Worm (Caenorhabditis elegans): ENCODE measurements around the gene rgs-6.

Gene rgs-6

ce11 chrX:5707809-5708208 lies 25.8 kb downstream of the rgs-6 start (continued):
- TF ChIP-seq ZK185.1 (tag; optimal IDR thresholded peaks at IDR 0.05; ENCODE audit: poor library complexity, severe bottlenecking) (peak; percentile 81), Y79H2A.3 (GFP tag; conservative IDR thresholded peaks at IDR 0.05) (peak; percentile 56; the same call in 1 of the 2 replicates), mxl-1 (tag; optimal IDR thresholded peaks at IDR 0.05) (peak; percentile 28), T07F8.4 (tag; optimal IDR thresholded peaks at IDR 0.05) (peak; percentile 83), nfyb-1 (GFP tag; IDR thresholded peaks at IDR 0.05) (peak; percentile 92; the same call in 1 of the 2 replicates), ztf-3 (GFP tag; optimal IDR thresholded peaks at IDR 0.05) (peak; percentile 37), ceh-40 (GFP tag; IDR thresholded peaks at IDR 0.05) (peak; percentile 73; the same call in 1 of the 2 replicates), Y56A3A.18 (GFP tag; IDR thresholded peaks at IDR 0.05) (peak; percentile 86), ceh-91 (GFP tag; IDR thresholded peaks at IDR 0.05) (no peak), C06A6.2 (GFP tag; conservative IDR thresholded peaks at IDR 0.05) (peak; percentile 63; the same call in 1 of the 2 replicates), T26A5.8 (tag; optimal IDR thresholded peaks at IDR 0.05) (peak; percentile 83), die-1 (tag; optimal IDR thresholded peaks at IDR 0.05) (peak; percentile 93), ccch-3 (GFP tag; optimal IDR thresholded peaks at IDR 0.05) (no peak), akir-1 (GFP tag; optimal IDR thresholded peaks at IDR 0.05) (peak; percentile 59), nhr-80 (tag; optimal IDR thresholded peaks at IDR 0.05) (no peak), ztf-26 (tag; optimal IDR thresholded peaks at IDR 0.05) (peak; percentile 50), F23B12.7 (tag; optimal IDR thresholded peaks at IDR 0.05; ENCODE audit: insufficient read depth) (peak; percentile 10), F33H1.4 (GFP tag; IDR thresholded peaks at IDR 0.05) (no peak), madf-10 (tag; optimal IDR thresholded peaks at IDR 0.05) (peak; percentile 78), F39B2.1 (GFP tag; IDR thresholded peaks at IDR 0.05) (no peak), ztf-28 (GFP tag; IDR thresholded peaks at IDR 0.05) (peak; percentile 75; the same call in 1 of the 2 replicates), hlh-26 (GFP tag; conservative IDR thresholded peaks at IDR 0.05) (no peak), D2030.7 (GFP tag; IDR thresholded peaks at IDR 0.05) (peak; percentile 85), dox-1 (GFP tag; IDR thresholded peaks at IDR 0.05) (peak; percentile 85), F10E7.11 (tag; optimal IDR thresholded peaks at IDR 0.05) (peak; percentile 66), zim-3 (tag; optimal IDR thresholded peaks at IDR 0.05) (peak; percentile 84), pbrm-1 (GFP tag; IDR thresholded peaks at IDR 0.05) (peak; percentile 90), rpc-1 (optimal IDR thresholded peaks at IDR 0.05) (peak; percentile 96), rpc-1 (tag; optimal IDR thresholded peaks at IDR 0.05) (peak; percentile 93), egrh-3 (GFP tag; IDR thresholded peaks at IDR 0.05) (0 out of 2 replicates have a peak, but pooled peaks have one; percentile 41), sdz-38 (tag; optimal IDR thresholded peaks at IDR 0.05) (no peak), F57A8.1 (GFP tag; optimal IDR thresholded peaks at IDR 0.05) (peak; percentile 77), mel-28 (tag; optimal IDR thresholded peaks at IDR 0.05; ENCODE audit: borderline replicate concordance) (no peak), lin-54 (GFP tag; optimal IDR thresholded peaks at IDR 0.05) (peak; percentile 53), let-607 (tag; optimal IDR thresholded peaks at IDR 0.05) (peak; percentile 39 to 47), sea-2 (GFP tag; IDR thresholded peaks at IDR 0.05) (no peak), rcor-1 (GFP tag; IDR thresholded peaks at IDR 0.05) (peak; percentile 84), bed-2 (GFP tag; IDR thresholded peaks at IDR 0.05) (peak; percentile 65; the same call in 1 of the 2 replicates), F55B11.4 (tag; optimal IDR thresholded peaks at IDR 0.05; ENCODE audit: borderline replicate concordance, insufficient read depth) (no peak), ceh-27 (GFP tag; optimal IDR thresholded peaks at IDR 0.05) (peak; percentile 70), ama-1 (optimal IDR thresholded peaks at IDR 0.05) (no peak), ama-1 (GFP tag; optimal IDR thresholded peaks at IDR 0.05) (peak in 1 of 2 experiments; percentile 65), lag-1 (GFP tag; IDR thresholded peaks at IDR 0.05) (no peak), repo-1 (tag; optimal IDR thresholded peaks at IDR 0.05) (peak; percentile 49), snpc-4 (GFP tag; optimal IDR thresholded peaks at IDR 0.05) (peak; percentile 71), snpc-4 (tag; optimal IDR thresholded peaks at IDR 0.05) (peak in 1 of 4 experiments; percentile 66), aptf-2 (GFP tag; conservative IDR thresholded peaks at IDR 0.05) (0 out of 2 replicates have a peak, but pooled peaks have one; percentile 20), nhr-179 (tag; optimal IDR thresholded peaks at IDR 0.05) (no peak), tbx-9 (tag; optimal IDR thresholded peaks at IDR 0.05; ENCODE audit: borderline replicate concordance) (no peak)

Data from whole organism, young adult.